Worm (Caenorhabditis elegans): ENCODE measurements around the gene Y73B3A.11.

- TF ChIP-seq swsn-7 (tag; optimal IDR thresholded peaks at IDR 0.05) (no peak), pqm-1 (tag; optimal IDR thresholded peaks at IDR 0.05) (no peak), dpl-1 (GFP tag; optimal IDR thresholded peaks at IDR 0.05) (no peak), ztf-11 (tag; optimal IDR thresholded peaks at IDR 0.05) (no peak), rnt-1 (tag; optimal IDR thresholded peaks at IDR 0.05) (no peak), zip-4 (GFP tag; optimal IDR thresholded peaks at IDR 0.05) (no peak), snpc-4 (tag; optimal IDR thresholded peaks at IDR 0.05) (no peak), nhr-11 (tag; optimal IDR thresholded peaks at IDR 0.05) (no peak), nhr-77 (tag; optimal IDR thresholded peaks at IDR 0.05) (no peak), skn-1 (tag; optimal IDR thresholded peaks at IDR 0.05) (no peak), lin-15B (tag; optimal IDR thresholded peaks at IDR 0.05) (no peak)
Measured at ce11 chrX:117080-117479, 30.8 kb upstream of the Y73B3A.11 start, which contains the start of gene fbxa-222.

Measured in whole organism, L1 larva.